Worm (Caenorhabditis elegans): ENCODE measurements around the gene Y53F4B.27.

The Y53F4B.27 gene

ce11 chrII:15119537-15120360 is 25.9 kb upstream of the Y53F4B.27 start, which contains the start of gene arp-1 (continued):
- no peak for TF ChIP-seq unc-55 (GFP tag; optimal IDR thresholded peaks at IDR 0.05)
- no peak for TF ChIP-seq dmd-4 (tag; optimal IDR thresholded peaks at IDR 0.05; ENCODE audit: borderline replicate concordance)
- no peak for TF ChIP-seq hlh-6 (tag; optimal IDR thresholded peaks at IDR 0.05)
- no peak for TF ChIP-seq gmeb-2 (tag; optimal IDR thresholded peaks at IDR 0.05)
- peak; percentile 8 for TF ChIP-seq ceh-48 (tag; optimal IDR thresholded peaks at IDR 0.05)
- peak; percentile 10 for TF ChIP-seq zip-5 (tag; optimal IDR thresholded peaks at IDR 0.05)
- TF ChIP-seq elt-2 (tag; optimal IDR thresholded peaks at IDR 0.05), result peak; percentile 20
- TF ChIP-seq nhr-232 (tag; optimal IDR thresholded peaks at IDR 0.05), result no peak
- TF ChIP-seq unc-86 (tag; optimal IDR thresholded peaks at IDR 0.05), result no peak
- TF ChIP-seq sox-2 (GFP tag; IDR thresholded peaks at IDR 0.05), result no peak
- TF ChIP-seq hlh-15 (tag; optimal IDR thresholded peaks at IDR 0.05), result no peak
- TF ChIP-seq eyg-1 (tag; optimal IDR thresholded peaks at IDR 0.05), result no peak
- TF ChIP-seq ahr-1 (tag; optimal IDR thresholded peaks at IDR 0.05), result no peak
- no peak for TF ChIP-seq ama-1 (optimal IDR thresholded peaks at IDR 0.05)
- TF ChIP-seq unc-42 (tag; optimal IDR thresholded peaks at IDR 0.05), result peak; percentile 67
- TF ChIP-seq ceh-6 (GFP tag; optimal IDR thresholded peaks at IDR 0.05), result no peak
- no peak for TF ChIP-seq ceh-19 (GFP tag; optimal IDR thresholded peaks at IDR 0.05)
- TF ChIP-seq ceh-9 (tag; optimal IDR thresholded peaks at IDR 0.05), result no peak

- TF ChIP-seq C38D4.7 (GFP tag; optimal IDR thresholded peaks at IDR 0.05) (no peak), ceh-30 (tag; optimal IDR thresholded peaks at IDR 0.05) (no peak), odd-2 (tag; optimal IDR thresholded peaks at IDR 0.05) (no peak), unc-42 (tag; optimal IDR thresholded peaks at IDR 0.05) (no peak), sox-2 (GFP tag; IDR thresholded peaks at IDR 0.05) (no peak), K09A11.1 (tag; optimal IDR thresholded peaks at IDR 0.05; ENCODE audit: insufficient read depth) (no peak), rnt-1 (tag; optimal IDR thresholded peaks at IDR 0.05) (no peak), ceh-19 (GFP tag; optimal IDR thresholded peaks at IDR 0.05) (no peak), mec-3 (tag; optimal IDR thresholded peaks at IDR 0.05; ENCODE audit: borderline replicate concordance) (no peak)
These were observed 21.5 kb upstream of the Y53F4B.27 start, which contains the start of gene Y53F4B.23 for ce11 chrII:15124193-15124592. TSS of gene Y53F4B.23 (plus strand) at chrII:15124504.

ce11 chrII:15130512-15130911 is 15.2 kb upstream of the Y53F4B.27 start, which contains the start of gene Y53F4B.62:
TSS of gene Y53F4B.62 (minus strand) at chrII:15130612.
- no peak for TF ChIP-seq ceh-34 (tag; optimal IDR thresholded peaks at IDR 0.05)
- TF ChIP-seq tbx-7 (tag; optimal IDR thresholded peaks at IDR 0.05), result no peak
- TF ChIP-seq lim-6 (tag; optimal IDR thresholded peaks at IDR 0.05), result no peak
- no peak for TF ChIP-seq ceh-2 (tag; optimal IDR thresholded peaks at IDR 0.05)
- TF ChIP-seq ceh-45 (GFP tag; IDR thresholded peaks at IDR 0.05), result no peak
- no peak for TF ChIP-seq nfya-1 (tag; optimal IDR thresholded peaks at IDR 0.05)
- TF ChIP-seq ttx-3 (tag; optimal IDR thresholded peaks at IDR 0.05), result no peak
- TF ChIP-seq ceh-30 (tag; optimal IDR thresholded peaks at IDR 0.05), result no peak
- TF ChIP-seq ceh-24 (tag; optimal IDR thresholded peaks at IDR 0.05), result no peak
- TF ChIP-seq ceh-31 (tag; optimal IDR thresholded peaks at IDR 0.05), result no peak
- TF ChIP-seq hlh-30 (tag; optimal IDR thresholded peaks at IDR 0.05; ENCODE audit: insufficient read depth), result no peak
- no peak for TF ChIP-seq che-1 (tag; optimal IDR thresholded peaks at IDR 0.05)
- no peak for TF ChIP-seq K02D7.2 (tag; optimal IDR thresholded peaks at IDR 0.05)
- no peak for TF ChIP-seq fax-1 (tag; optimal IDR thresholded peaks at IDR 0.05)
- no peak for TF ChIP-seq unc-55 (GFP tag; optimal IDR thresholded peaks at IDR 0.05)
- no peak for TF ChIP-seq pha-2 (tag; optimal IDR thresholded peaks at IDR 0.05)
- TF ChIP-seq ceh-9 (tag; optimal IDR thresholded peaks at IDR 0.05), result no peak
- no peak for TF ChIP-seq gmeb-2 (tag; optimal IDR thresholded peaks at IDR 0.05)
- no peak for TF ChIP-seq C38D4.7 (GFP tag; optimal IDR thresholded peaks at IDR 0.05)
